Fruit fly (Drosophila melanogaster): Measurements from ENCODE around the gene fon.

The fon gene

dm6 chr2L:19376145-19376544 lies 9.9 kb downstream of the fon start (continued):
- TF ChIP-seq Six4 (GFP tag; optimal IDR thresholded peaks at IDR 0.05) (peak; percentile 31), CG42726 (GFP tag; IDR thresholded peaks at IDR 0.05; ENCODE audit: partially characterized antibody) (no peak), tio (GFP tag; optimal IDR thresholded peaks at IDR 0.05) (no peak), zfh2 (GFP tag; optimal IDR thresholded peaks at IDR 0.05) (no peak), Lhr (GFP tag; optimal IDR thresholded peaks at IDR 0.05) (no peak), Hr51 (GFP tag; optimal IDR thresholded peaks at IDR 0.05) (no peak), tin (GFP tag; optimal IDR thresholded peaks at IDR 0.05) (peak; percentile 7), D19A (tag; optimal IDR thresholded peaks at IDR 0.05) (peak; percentile 49), NC2α (GFP tag; optimal IDR thresholded peaks at IDR 0.05) (no peak), CG16815 (GFP tag; optimal IDR thresholded peaks at IDR 0.05) (peak; percentile 25), lab (GFP tag; optimal IDR thresholded peaks at IDR 0.05) (no peak), CG5180 (GFP tag; optimal IDR thresholded peaks at IDR 0.05) (no peak), PHDP (tag; optimal IDR thresholded peaks at IDR 0.05) (no peak), CG3726 (GFP tag; IDR thresholded peaks at IDR 0.05) (0 out of 3 replicates have a peak, but pooled peaks have one; percentile 23), Trl (optimal IDR thresholded peaks at IDR 0.05) (no peak), Trl (GFP tag; optimal IDR thresholded peaks at IDR 0.05) (no peak), pum (GFP tag; optimal IDR thresholded peaks at IDR 0.05) (no peak), CG3407 (GFP tag; optimal IDR thresholded peaks at IDR 0.05) (no peak), Jarid2 (GFP tag; optimal IDR thresholded peaks at IDR 0.05) (no peak), ind (GFP tag; optimal IDR thresholded peaks at IDR 0.05) (no peak), CG18476 (GFP tag; optimal IDR thresholded peaks at IDR 0.05) (no peak), CG17361 (GFP tag; IDR thresholded peaks at IDR 0.05) (peak; percentile 38; the same call in 1 of the 3 replicates), Ptx1 (GFP tag; IDR thresholded peaks at IDR 0.05) (peak; percentile 27; the same call in 1 of the 2 replicates), z (GFP tag; IDR thresholded peaks at IDR 0.05) (no peak), CG14441 (GFP tag; IDR thresholded peaks at IDR 0.05) (no peak), Fer3 (tag; optimal IDR thresholded peaks at IDR 0.05) (no peak), nerfin-1 (tag; optimal IDR thresholded peaks at IDR 0.05) (no peak), CG6791 (GFP tag; IDR thresholded peaks at IDR 0.05; ENCODE audit: partially characterized antibody) (no peak), br (optimal IDR thresholded peaks at IDR 0.05) (no peak), CG13775 (GFP tag; optimal IDR thresholded peaks at IDR 0.05) (no peak), al (GFP tag; IDR thresholded peaks at IDR 0.05) (no peak), CG12942 (GFP tag; optimal IDR thresholded peaks at IDR 0.05) (no peak), CG9876 (GFP tag; optimal IDR thresholded peaks at IDR 0.05) (no peak), CG17802 (tag; optimal IDR thresholded peaks at IDR 0.05) (no peak), CG8290 (GFP tag; optimal IDR thresholded peaks at IDR 0.05) (no peak), CG8290 (tag; optimal IDR thresholded peaks at IDR 0.05) (peak in 1 of 2 experiments; percentile 2), mirr (GFP tag; optimal IDR thresholded peaks at IDR 0.05) (no peak), CG11723 (GFP tag; optimal IDR thresholded peaks at IDR 0.05) (peak; percentile 14), vvl (GFP tag; IDR thresholded peaks at IDR 0.05) (peak; percentile 58), sna (GFP tag; IDR thresholded peaks at IDR 0.05; ENCODE audit: partially characterized antibody) (no peak), CkIIα-i1 (GFP tag; IDR thresholded peaks at IDR 0.05) (no peak), Nf-YB (GFP tag; optimal IDR thresholded peaks at IDR 0.05) (no peak), Scr (GFP tag; IDR thresholded peaks at IDR 0.05; ENCODE audit: partially characterized antibody) (no peak), Myb (GFP tag; optimal IDR thresholded peaks at IDR 0.05) (no peak), chn (GFP tag; optimal IDR thresholded peaks at IDR 0.05) (no peak), Hsf (GFP tag; optimal IDR thresholded peaks at IDR 0.05) (peak; percentile 13), MESR4 (GFP tag; optimal IDR thresholded peaks at IDR 0.05) (no peak), CG6854 (GFP tag; optimal IDR thresholded peaks at IDR 0.05) (no peak), CG1529 (GFP tag; optimal IDR thresholded peaks at IDR 0.05) (peak; percentile 14), CG6254 (GFP tag; optimal IDR thresholded peaks at IDR 0.05) (peak; percentile 52), CG18619 (GFP tag; optimal IDR thresholded peaks at IDR 0.05) (no peak), dmrt99B (tag; optimal IDR thresholded peaks at IDR 0.05) (peak; percentile 32)
